Fruit fly (Drosophila melanogaster): Measurements from ENCODE around the gene Plp.

Plp gene

dm6 chr3L:15089083-15089704 is 5.3 kb downstream of the Plp start (continued):
- no peak for TF ChIP-seq CG3407 (GFP tag; optimal IDR thresholded peaks at IDR 0.05)
- TF ChIP-seq Dek (tag; optimal IDR thresholded peaks at IDR 0.05) = peak; percentile 36
- peak; percentile 40 for TF ChIP-seq unpg (GFP tag; optimal IDR thresholded peaks at IDR 0.05)
- TF ChIP-seq Oli (tag; optimal IDR thresholded peaks at IDR 0.05) = peak; percentile 5
- TF ChIP-seq phol (tag; optimal IDR thresholded peaks at IDR 0.05) = peak; percentile 24
- peak; percentile 48 for TF ChIP-seq CG31441 (GFP tag; IDR thresholded peaks at IDR 0.05)
- TF ChIP-seq CG12391 (tag; optimal IDR thresholded peaks at IDR 0.05) = peak; percentile 55
- peak; percentile 3 for TF ChIP-seq gsb-n (tag; optimal IDR thresholded peaks at IDR 0.05)
- TF ChIP-seq CG7556 (GFP tag; optimal IDR thresholded peaks at IDR 0.05) = peak; percentile 17
- TF ChIP-seq slbo (GFP tag; IDR thresholded peaks at IDR 0.05) = no peak
- TF ChIP-seq HLH3B (GFP tag; IDR thresholded peaks at IDR 0.05) = no peak
- no peak for TF ChIP-seq ato (GFP tag; IDR thresholded peaks at IDR 0.05; ENCODE audit: partially characterized antibody)
- peak; percentile 24 for TF ChIP-seq CoRest (tag; optimal IDR thresholded peaks at IDR 0.05)
- TF ChIP-seq Fer1 (GFP tag; optimal IDR thresholded peaks at IDR 0.05) = peak; percentile 3
- peak; percentile 62 for TF ChIP-seq cwo (GFP tag; optimal IDR thresholded peaks at IDR 0.05)
- TF ChIP-seq CG11504 (tag; optimal IDR thresholded peaks at IDR 0.05) = peak; percentile 98
- peak; percentile 63 for TF ChIP-seq CG2712 (tag; optimal IDR thresholded peaks at IDR 0.05)
- peak; percentile 57 for TF ChIP-seq CG15601 (tag; optimal IDR thresholded peaks at IDR 0.05)
- TF ChIP-seq gem (tag; optimal IDR thresholded peaks at IDR 0.05) = peak; percentile 62
- TF ChIP-seq stwl (tag; optimal IDR thresholded peaks at IDR 0.05) = peak; percentile 4
- peak; percentile 27 for TF ChIP-seq CG10267 (tag; optimal IDR thresholded peaks at IDR 0.05)
- no peak for TF ChIP-seq CG13287 (GFP tag; IDR thresholded peaks at IDR 0.05; ENCODE audit: partially characterized antibody)
- peak; percentile 60 for TF ChIP-seq CG2678 (tag; optimal IDR thresholded peaks at IDR 0.05)
- TF ChIP-seq NC2α (GFP tag; optimal IDR thresholded peaks at IDR 0.05) = no peak
- peak; percentile 46 for TF ChIP-seq Sox102F (GFP tag; optimal IDR thresholded peaks at IDR 0.05)
- TF ChIP-seq gcm (GFP tag; optimal IDR thresholded peaks at IDR 0.05) = peak; percentile 7
- TF ChIP-seq sug (tag; optimal IDR thresholded peaks at IDR 0.05) = peak; percentile 39
- no peak for TF ChIP-seq CG3847 (GFP tag; IDR thresholded peaks at IDR 0.05)
- TF ChIP-seq CG2889 (GFP tag; IDR thresholded peaks at IDR 0.05) = no peak
- TF ChIP-seq CG17829 (tag; optimal IDR thresholded peaks at IDR 0.05) = peak; percentile 33
- peak in 1 of 2 experiments; percentile 44 for TF ChIP-seq bsh (GFP tag; optimal IDR thresholded peaks at IDR 0.05)
- peak; percentile 15 for TF ChIP-seq Meics (GFP tag; optimal IDR thresholded peaks at IDR 0.05)
- TF ChIP-seq CG17359 (tag; optimal IDR thresholded peaks at IDR 0.05) = peak; percentile 19
- peak; percentile 5 for TF ChIP-seq CG10147 (GFP tag; optimal IDR thresholded peaks at IDR 0.05)
- TF ChIP-seq CG18262 (tag; optimal IDR thresholded peaks at IDR 0.05) = peak; percentile 57
- TF ChIP-seq CG7839 (tag; optimal IDR thresholded peaks at IDR 0.05) = peak; percentile 57
- TF ChIP-seq CG3163 (GFP tag; optimal IDR thresholded peaks at IDR 0.05) = no peak
- no peak for TF ChIP-seq Aef1 (GFP tag; IDR thresholded peaks at IDR 0.05)
- peak in 1 of 2 experiments; percentile 65 for TF ChIP-seq Hr51 (GFP tag; optimal IDR thresholded peaks at IDR 0.05)
- TF ChIP-seq Blimp-1 (GFP tag; optimal IDR thresholded peaks at IDR 0.05) = peak; percentile 82
- peak; percentile 23 for TF ChIP-seq Nf-YC (tag; optimal IDR thresholded peaks at IDR 0.05)
- TF ChIP-seq grau (tag; optimal IDR thresholded peaks at IDR 0.05) = peak; percentile 61
- TF ChIP-seq sd (tag; optimal IDR thresholded peaks at IDR 0.05) = peak; percentile 14
- TF ChIP-seq CG8290 (GFP tag; optimal IDR thresholded peaks at IDR 0.05) = no peak
- TF ChIP-seq CG8290 (tag; optimal IDR thresholded peaks at IDR 0.05) = no peak
- TF ChIP-seq eyg (GFP tag; optimal IDR thresholded peaks at IDR 0.05) = no peak
- no peak for TF ChIP-seq salm (tag; optimal IDR thresholded peaks at IDR 0.05)
- no peak for TF ChIP-seq prd (optimal IDR thresholded peaks at IDR 0.05)
- TF ChIP-seq prd (GFP tag; IDR thresholded peaks at IDR 0.05) = no peak

All from whole organism, embryonic.